Worm (Caenorhabditis elegans): ENCODE measurements around the gene afmd-1.

DNA sequence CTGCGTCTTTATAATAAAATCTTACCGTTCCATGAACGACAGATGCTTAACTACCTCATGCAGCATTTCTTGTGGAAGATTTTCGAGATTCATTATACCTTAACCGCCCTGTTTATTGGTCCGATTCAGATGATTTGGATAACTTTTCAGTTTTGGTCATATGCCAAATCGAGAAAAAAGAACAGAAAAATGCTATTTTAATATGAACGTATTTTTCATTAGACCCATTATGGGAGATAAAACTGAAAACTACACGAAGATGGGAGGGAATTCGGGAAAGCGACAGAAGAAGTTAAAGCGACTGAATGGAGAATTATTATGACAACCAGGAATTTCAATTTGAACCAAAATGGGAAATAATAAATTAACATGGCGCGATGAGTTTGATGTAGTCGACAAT is 17.0 kb upstream of the afmd-1 start, which contains the start of gene R13A1.10:
- TF ChIP-seq nhr-28 (tag; optimal IDR thresholded peaks at IDR 0.05) (no peak), pqm-1 (tag; optimal IDR thresholded peaks at IDR 0.05) (no peak)
